Worm (Caenorhabditis elegans): ENCODE results near the gene ugt-42.

ugt-42 gene

ce11 chrV:689538-689937 is 42.5 kb downstream of the ugt-42 start:
- no peak for TF ChIP-seq Y55F3AM.14 (GFP tag; optimal IDR thresholded peaks at IDR 0.05)
- no peak for TF ChIP-seq mdl-1 (tag; optimal IDR thresholded peaks at IDR 0.05)
- TF ChIP-seq ceh-16 (tag; optimal IDR thresholded peaks at IDR 0.05), result no peak
- TF ChIP-seq nhr-77 (tag; optimal IDR thresholded peaks at IDR 0.05), result no peak
- TF ChIP-seq crh-2 (tag; optimal IDR thresholded peaks at IDR 0.05), result no peak
- no peak for TF ChIP-seq unc-55 (GFP tag; optimal IDR thresholded peaks at IDR 0.05)
- TF ChIP-seq egl-27 (tag; optimal IDR thresholded peaks at IDR 0.05), result no peak
- no peak for TF ChIP-seq R02D3.7 (tag; optimal IDR thresholded peaks at IDR 0.05)
- no peak for TF ChIP-seq ztf-4 (tag; optimal IDR thresholded peaks at IDR 0.05)

ce11 chrV:692720-693422 is 45.9 kb downstream of the ugt-42 start, which contains the start of gene srx-4:
srx-4 (minus strand) TSS chrV:692770.
- TF ChIP-seq ZK546.5 (tag; optimal IDR thresholded peaks at IDR 0.05) (no peak), nhr-77 (tag; optimal IDR thresholded peaks at IDR 0.05) (no peak), sma-9 (GFP tag; optimal IDR thresholded peaks at IDR 0.05) (no peak), sma-9 (tag; optimal IDR thresholded peaks at IDR 0.05) (no peak), fos-1 (tag; optimal IDR thresholded peaks at IDR 0.05) (no peak), aly-2 (tag; optimal IDR thresholded peaks at IDR 0.05) (no peak), mab-5 (tag; optimal IDR thresholded peaks at IDR 0.05) (no peak), ztf-1 (GFP tag; conservative IDR thresholded peaks at IDR 0.05) (no peak), nhr-10 (tag; optimal IDR thresholded peaks at IDR 0.05) (no peak), sma-3 (GFP tag; optimal IDR thresholded peaks at IDR 0.05) (no peak), C34F6.9 (tag; optimal IDR thresholded peaks at IDR 0.05) (no peak), mbf-1 (tag; optimal IDR thresholded peaks at IDR 0.05) (no peak), dmd-4 (tag; optimal IDR thresholded peaks at IDR 0.05) (no peak), nhr-12 (tag; optimal IDR thresholded peaks at IDR 0.05) (no peak), egl-27 (tag; optimal IDR thresholded peaks at IDR 0.05) (no peak), ama-1 (optimal IDR thresholded peaks at IDR 0.05) (no peak), nhr-25 (tag; optimal IDR thresholded peaks at IDR 0.05) (no peak), elt-1 (tag; optimal IDR thresholded peaks at IDR 0.05) (no peak), gmeb-1 (tag; optimal IDR thresholded peaks at IDR 0.05) (no peak), snpc-4 (tag; optimal IDR thresholded peaks at IDR 0.05) (no peak)

ce11 chrV:694625-695024 is 47.6 kb downstream of the ugt-42 start, which contains the start of gene srj-53:
srj-53 (minus strand) TSS chrV:694725.
- no peak for TF ChIP-seq ceh-16 (tag; optimal IDR thresholded peaks at IDR 0.05)
- TF ChIP-seq alr-1 (tag; optimal IDR thresholded peaks at IDR 0.05), result no peak
- TF ChIP-seq snpc-4 (tag; optimal IDR thresholded peaks at IDR 0.05), result no peak
- no peak for TF ChIP-seq unc-62 (GFP tag; optimal IDR thresholded peaks at IDR 0.05)
- TF ChIP-seq nhr-10 (tag; optimal IDR thresholded peaks at IDR 0.05), result no peak
- no peak for TF ChIP-seq lin-39 (tag; optimal IDR thresholded peaks at IDR 0.05)
- TF ChIP-seq elt-3 (tag; optimal IDR thresholded peaks at IDR 0.05), result no peak
- TF ChIP-seq unc-39 (tag; optimal IDR thresholded peaks at IDR 0.05), result no peak
- no peak for TF ChIP-seq lsy-2 (tag; optimal IDR thresholded peaks at IDR 0.05)
- TF ChIP-seq crh-2 (tag; optimal IDR thresholded peaks at IDR 0.05), result no peak
- no peak for TF ChIP-seq nhr-21 (tag; optimal IDR thresholded peaks at IDR 0.05)
- no peak for TF ChIP-seq nhr-23 (tag; optimal IDR thresholded peaks at IDR 0.05)
- no peak for TF ChIP-seq nhr-25 (tag; optimal IDR thresholded peaks at IDR 0.05)
- TF ChIP-seq sma-9 (GFP tag; optimal IDR thresholded peaks at IDR 0.05), result no peak
- no peak for TF ChIP-seq sma-9 (tag; optimal IDR thresholded peaks at IDR 0.05)
- TF ChIP-seq gmeb-1 (tag; optimal IDR thresholded peaks at IDR 0.05), result no peak
- no peak for TF ChIP-seq nhr-237 (tag; optimal IDR thresholded peaks at IDR 0.05)

ce11 chrV:695914-696313 is 48.9 kb downstream of the ugt-42 start, which contains the start of gene srj-52:
srj-52 (minus strand) TSS chrV:696014.
- TF ChIP-seq ztf-4 (tag; optimal IDR thresholded peaks at IDR 0.05) (no peak), sma-9 (GFP tag; optimal IDR thresholded peaks at IDR 0.05) (no peak), sma-9 (tag; optimal IDR thresholded peaks at IDR 0.05) (no peak), gmeb-1 (tag; optimal IDR thresholded peaks at IDR 0.05) (no peak), zag-1 (tag; optimal IDR thresholded peaks at IDR 0.05) (no peak), lin-11 (tag; optimal IDR thresholded peaks at IDR 0.05) (no peak), nhr-10 (tag; optimal IDR thresholded peaks at IDR 0.05) (no peak), nhr-21 (tag; optimal IDR thresholded peaks at IDR 0.05) (no peak), unc-62 (GFP tag; optimal IDR thresholded peaks at IDR 0.05) (no peak), mdl-1 (tag; optimal IDR thresholded peaks at IDR 0.05) (no peak), dmd-4 (tag; optimal IDR thresholded peaks at IDR 0.05) (no peak), ceh-82 (tag; optimal IDR thresholded peaks at IDR 0.05) (no peak)

Measured in whole organism, L2 larva.